Fruit fly (Drosophila melanogaster) whole organism, prepupa: Measurements from ENCODE around the gene CG8516.

Experiments
- Blimp-1 ChIP-seq: fragments of 200-800 bp; sonication (Bioruptor generic); optimal IDR thresholded peaks from 3 replicates; lab custom pipeline; 2017; ENCODE audit warnings: missing biosample characterization, missing genetic modification characterization, mild to moderate bottlenecking, moderate library complexity, missing genetic modification reagents
- CG10631 ChIP-seq: fragments of 200-800 bp; sonication (Bioruptor generic); optimal IDR thresholded peaks from 2 replicates; lab custom pipeline; 2016; ENCODE audit warnings: missing biosample characterization, missing genetic modification characterization
- CG11294 ChIP-seq: fragments of 200-800 bp; sonication (Bioruptor generic); IDR thresholded peaks from 2 replicates; pipeline ENCODE4 v1.3.6; 2022; ENCODE audit warnings: missing biosample characterization, missing genetic modification characterization
- CG11762 ChIP-seq: fragments of 200-800 bp; sonication (Bioruptor generic); optimal IDR thresholded peaks from 3 replicates; lab custom pipeline; 2016; ENCODE audit warnings: missing biosample characterization, missing genetic modification characterization; ENCODE audit not compliant: insufficient read depth
- CG11902 ChIP-seq: fragments of 200-800 bp; sonication (Bioruptor generic); optimal IDR thresholded peaks from 3 replicates; lab custom pipeline; 2016; ENCODE audit warnings: missing biosample characterization, missing genetic modification characterization
- CG15336 ChIP-seq: fragments of 200-800 bp; sonication (Bioruptor generic); IDR thresholded peaks from 2 replicates; pipeline ENCODE4 v1.3.6; 2022; ENCODE audit warnings: missing biosample characterization, missing genetic modification characterization
- CG3032 ChIP-seq: fragments of 200-800 bp; optimal IDR thresholded peaks from 2 replicates; lab custom pipeline; 2019; ENCODE audit warnings: missing biosample characterization, mild to moderate bottlenecking, missing genetic modification characterization, moderate library complexity
- CG31627 ChIP-seq: fragments of 200-800 bp; sonication (Bioruptor generic); optimal IDR thresholded peaks from 3 replicates; lab custom pipeline; 2016; ENCODE audit warnings: missing biosample characterization, missing genetic modification characterization
- CG32006 ChIP-seq: fragments of 200-800 bp; sonication (Bioruptor generic); optimal IDR thresholded peaks from 3 replicates; lab custom pipeline; 2017; ENCODE audit warnings: missing biosample characterization, mild to moderate bottlenecking, missing genetic modification characterization
- CG3919 ChIP-seq: fragments of 200-800 bp; sonication (Bioruptor generic); optimal IDR thresholded peaks from 3 replicates; lab custom pipeline; 2016; ENCODE audit warnings: missing biosample characterization, missing genetic modification characterization
- CG4318 ChIP-seq: fragments of 200-800 bp; sonication (Bioruptor generic); optimal IDR thresholded peaks from 3 replicates; lab custom pipeline; 2017; ENCODE audit warnings: missing biosample characterization, mild to moderate bottlenecking, missing genetic modification characterization
- CG6163 ChIP-seq: fragments of 200-800 bp; sonication (Bioruptor generic); IDR thresholded peaks from 3 replicates; pipeline ENCODE4 v1.3.6; 2022; ENCODE audit warnings: missing biosample characterization, missing genetic modification characterization
- CG6276 ChIP-seq: fragments of 200-800 bp; sonication (Bioruptor generic); optimal IDR thresholded peaks from 2 replicates; lab custom pipeline; 2017; ENCODE audit warnings: missing biosample characterization, mild to moderate bottlenecking, missing genetic modification characterization
- CG6792 ChIP-seq: fragments of 200-800 bp; sonication (Bioruptor generic); optimal IDR thresholded peaks from 3 replicates; lab custom pipeline; 2016; ENCODE audit warnings: missing biosample characterization, missing genetic modification characterization
- CG7368 ChIP-seq: fragments of 200-800 bp; sonication (Bioruptor generic); optimal IDR thresholded peaks from 3 replicates; lab custom pipeline; 2016; ENCODE audit warnings: missing biosample characterization, missing genetic modification characterization
- CG8119 ChIP-seq: fragments of 200-800 bp; sonication (Bioruptor generic); IDR thresholded peaks from 3 replicates; pipeline ENCODE4 v1.3.6; 2022; ENCODE audit warnings: missing biosample characterization, missing genetic modification characterization
- CG8319 ChIP-seq: fragments of 200-800 bp; sonication (Bioruptor generic); optimal IDR thresholded peaks from 3 replicates; lab custom pipeline; 2016; ENCODE audit warnings: missing biosample characterization, missing genetic modification characterization
- CG9139 ChIP-seq: fragments of 200-800 bp; sonication (Bioruptor generic); optimal IDR thresholded peaks from 3 replicates; lab custom pipeline; 2017; ENCODE audit warnings: missing biosample characterization, mild to moderate bottlenecking, missing genetic modification characterization
- Eip78C ChIP-seq: fragments of 200-800 bp; sonication (Bioruptor generic); peaks from one replicate; lab custom pipeline; 2016; ENCODE audit warnings: missing biosample characterization, missing genetic modification characterization
- Eip93F ChIP-seq: fragments of 200-800 bp; sonication (Bioruptor generic); optimal IDR thresholded peaks from 2 replicates; lab custom pipeline; 2016; ENCODE audit warnings: missing biosample characterization, mild to moderate bottlenecking, missing genetic modification characterization
- Ets96B ChIP-seq: fragments of 200-800 bp; optimal IDR thresholded peaks from 2 replicates; lab custom pipeline; 2019; ENCODE audit warnings: missing biosample characterization, mild to moderate bottlenecking, missing genetic modification characterization, moderate library complexity
- Gug ChIP-seq: fragments of 200-800 bp; sonication (Bioruptor generic); IDR thresholded peaks from 2 replicates; pipeline ENCODE4 v1.3.6; 2022; ENCODE audit warnings: missing biosample characterization, missing genetic modification characterization
- Hr38 ChIP-seq: sonication (Bioruptor generic); optimal IDR thresholded peaks from 2 replicates; lab custom pipeline; 2016; ENCODE audit warnings: missing biosample characterization, missing genetic modification characterization
- Hr39 ChIP-seq: fragments of 200-800 bp; sonication (Bioruptor generic); optimal IDR thresholded peaks from 2 replicates; lab custom pipeline; 2016; ENCODE audit warnings: missing biosample characterization, missing genetic modification characterization
- Hr4 ChIP-seq: fragments of 200-800 bp; sonication (Bioruptor generic); optimal IDR thresholded peaks from 3 replicates; lab custom pipeline; 2016; ENCODE audit warnings: missing biosample characterization, missing genetic modification characterization
- OdsH ChIP-seq: fragments of 200-800 bp; sonication (Bioruptor generic); optimal IDR thresholded peaks from 3 replicates; lab custom pipeline; 2016; ENCODE audit warnings: missing biosample characterization, missing genetic modification characterization
- Sox102F ChIP-seq: fragments of 200-800 bp; sonication (Bioruptor generic); optimal IDR thresholded peaks from 2 replicates; lab custom pipeline; 2016; ENCODE audit warnings: missing biosample characterization, mild to moderate bottlenecking, missing genetic modification characterization
- Sox14 ChIP-seq: fragments of 200-800 bp; sonication (Bioruptor generic); optimal IDR thresholded peaks from 3 replicates; lab custom pipeline; 2016; ENCODE audit warnings: missing biosample characterization, missing genetic modification characterization
- Sox15 ChIP-seq: fragments of 200-800 bp; sonication (Bioruptor generic); optimal IDR thresholded peaks from 3 replicates; lab custom pipeline; 2016; ENCODE audit warnings: missing biosample characterization, missing genetic modification characterization
- acj6 ChIP-seq: fragments of 200-800 bp; sonication (Bioruptor generic); optimal IDR thresholded peaks from 3 replicates; lab custom pipeline; 2016; ENCODE audit warnings: missing biosample characterization, missing genetic modification characterization
- cyc ChIP-seq: fragments of 200-800 bp; sonication (Bioruptor generic); optimal IDR thresholded peaks from 3 replicates; lab custom pipeline; 2016; ENCODE audit warnings: missing biosample characterization, missing genetic modification characterization
- dac ChIP-seq: fragments of 200-800 bp; sonication (Bioruptor generic); optimal IDR thresholded peaks from 2 replicates; lab custom pipeline; 2017; ENCODE audit warnings: missing biosample characterization, mild to moderate bottlenecking, missing genetic modification characterization
- eg ChIP-seq: fragments of 200-800 bp; sonication (Bioruptor generic); IDR thresholded peaks from 3 replicates; pipeline ENCODE4 v1.3.6; 2022; ENCODE audit warnings: missing biosample characterization, missing genetic modification characterization
- esn ChIP-seq: fragments of 200-800 bp; sonication (Bioruptor generic); optimal IDR thresholded peaks from 2 replicates; lab custom pipeline; 2016; ENCODE audit warnings: missing biosample characterization, mild to moderate bottlenecking, missing genetic modification characterization, moderate library complexity
- fd85E ChIP-seq: fragments of 200-800 bp; sonication (Bioruptor generic); optimal IDR thresholded peaks from 3 replicates; lab custom pipeline; 2016; ENCODE audit warnings: missing biosample characterization, missing genetic modification characterization
- lz ChIP-seq: fragments of 200-800 bp; sonication (Bioruptor generic); optimal IDR thresholded peaks from 3 replicates; lab custom pipeline; 2016; ENCODE audit warnings: missing biosample characterization, missing genetic modification characterization
- salr ChIP-seq, 2 experiments: fragments of 200-800 bp; sonication (Bioruptor generic); optimal IDR thresholded peaks; 3 replicates each; lab custom pipeline; 2016 to 2018; ENCODE audit warnings: missing biosample characterization in 2 of 2, missing genetic modification characterization in 2 of 2, mild to moderate bottlenecking in 1 of 2
- ss ChIP-seq, 2 experiments: fragments of 200-800 bp; sonication (Bioruptor generic); optimal IDR thresholded peaks; 2 replicates in 1 of 2; 3 replicates in 1 of 2; lab custom pipeline; 2017 to 2018; ENCODE audit warnings: mild to moderate bottlenecking in 2 of 2, missing biosample characterization in 2 of 2, missing genetic modification characterization in 2 of 2, moderate library complexity in 1 of 2
- svp ChIP-seq: fragments of 200-800 bp; sonication (Bioruptor generic); peaks from one replicate; lab custom pipeline; 2016; ENCODE audit warnings: missing biosample characterization, missing genetic modification characterization
- topi ChIP-seq: fragments of 200-800 bp; sonication (Bioruptor generic); optimal IDR thresholded peaks from 3 replicates; lab custom pipeline; 2016; ENCODE audit warnings: missing biosample characterization, missing genetic modification characterization
- vri ChIP-seq: fragments of 200-800 bp; sonication (Bioruptor generic); optimal IDR thresholded peaks from 3 replicates; lab custom pipeline; 2016; ENCODE audit warnings: missing biosample characterization, mild to moderate bottlenecking, missing genetic modification characterization

Gene CG8516

DNA sequence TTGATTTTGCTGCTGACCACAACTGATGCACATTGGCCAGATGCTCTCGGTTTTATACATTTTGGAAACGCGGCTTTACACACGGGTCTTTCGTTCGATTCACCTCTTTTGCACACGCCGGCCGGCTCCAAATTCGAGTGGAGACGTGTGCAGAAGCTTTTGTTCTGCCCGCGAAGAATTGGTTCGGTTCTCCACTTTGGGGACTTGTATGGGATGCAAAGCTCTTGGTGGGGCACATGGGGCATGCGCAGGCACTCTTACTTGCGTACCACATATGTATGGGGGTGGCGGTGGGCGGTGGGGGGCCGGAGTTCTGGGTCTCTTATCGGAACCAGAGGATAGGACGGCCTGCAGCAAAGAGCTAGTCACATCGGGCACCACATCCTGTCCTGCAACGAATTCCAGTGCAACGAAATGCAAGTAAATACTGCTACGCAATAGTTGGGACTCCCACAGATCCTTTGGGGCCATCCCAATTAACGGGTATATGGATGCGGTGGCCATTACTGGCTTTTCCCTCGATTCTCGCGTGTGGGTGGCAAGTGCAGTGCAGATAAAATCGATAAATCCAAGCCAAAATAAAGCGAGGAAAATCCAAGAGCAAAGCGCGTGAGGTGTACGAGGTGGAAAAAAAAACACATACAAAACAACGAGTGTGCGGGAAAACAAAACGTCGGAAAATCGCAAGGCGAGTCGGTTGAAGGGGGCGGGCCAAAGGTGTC, 8.6 kb upstream of the CG8516 start, which contains the start of the genes MtnA and CG8500:
Gene MtnA, minus strand, starts transcription at position 30 of the 722 bp plus-strand sequence.
Gene CG8500, plus strand, starts transcription at position 313 of the 722 bp plus-strand sequence.
- TF ChIP-seq Eip93F (GFP tag; lab: Kevin White, UChicago) (no peak), CG15336 (GFP tag; lab: Robert Waterston, UW) (0 out of 2 replicates have a peak, but pooled peaks have one; percentile 16), ss (GFP tag; optimal IDR thresholded peaks at IDR 0.05; lab: Kevin White, UChicago) (peak in 1 of 2 experiments; percentile 18), topi (GFP tag; lab: Kevin White, UChicago) (no peak), CG11762 (no peak), CG4318 (GFP tag; lab: Kevin White, UChicago) (no peak), svp (GFP tag; lab: Kevin White, UChicago) (peak; percentile 70), dac (GFP tag; lab: Kevin White, UChicago) (no peak)

DNA sequence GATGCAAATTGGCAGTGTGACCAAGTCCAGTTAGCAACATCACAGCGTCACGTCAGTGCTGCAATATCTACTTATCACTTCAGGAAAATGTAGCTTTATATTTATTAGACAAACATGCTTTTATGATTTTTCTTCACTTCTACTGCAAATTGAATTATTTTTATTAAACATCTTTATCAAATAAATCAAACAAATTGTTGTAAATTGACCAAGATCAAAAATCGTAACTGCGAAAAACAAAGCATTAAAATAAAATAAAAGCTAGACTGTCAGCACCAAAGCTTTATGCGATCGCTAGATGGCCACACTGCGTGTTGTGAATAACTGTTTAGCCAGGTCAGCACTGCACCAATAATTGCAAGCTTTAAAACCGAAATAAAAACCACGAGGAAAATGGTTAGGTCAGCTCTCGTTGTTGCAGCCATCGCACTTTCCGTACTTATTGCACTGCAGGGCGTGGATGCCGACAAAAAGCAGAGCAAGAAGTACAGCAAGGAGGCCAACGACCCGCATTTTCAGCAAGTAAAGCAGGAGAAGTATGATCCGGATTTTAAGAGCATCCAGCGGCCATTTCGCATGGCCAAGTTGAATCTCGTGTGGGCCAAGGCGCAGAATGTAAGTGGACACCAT, 1.8 kb upstream of the CG8516 start, which contains the start of the genes CG12945 and CG8507:
Gene CG12945, minus strand, starts transcription at position 45 of the 630 bp plus-strand sequence.
Gene CG8507, plus strand, starts transcription at position 307 of the 630 bp plus-strand sequence.
- TF ChIP-seq Eip93F (GFP tag; lab: Kevin White, UChicago) (no peak), svp (GFP tag; lab: Kevin White, UChicago) (no peak), topi (GFP tag; lab: Kevin White, UChicago) (peak; percentile 53), Sox14 (peak; percentile 76), CG11902 (GFP tag; lab: Kevin White, UChicago) (peak; percentile 9), CG15336 (GFP tag; lab: Robert Waterston, UW) (no peak), Hr4 (GFP tag; lab: Kevin White, UChicago) (no peak), eg (GFP tag; lab: Robert Waterston, UW) (no peak), esn (GFP tag; lab: Kevin White, UChicago) (peak; percentile 71), acj6 (GFP tag; lab: Kevin White, UChicago) (peak; percentile 47), Ets96B (tag; lab: Kevin White, UChicago) (peak; percentile 38), CG6163 (GFP tag; lab: Robert Waterston, UW) (no peak), dac (GFP tag; lab: Kevin White, UChicago) (no peak), Gug (GFP tag; lab: Robert Waterston, UW) (0 out of 2 replicates have a peak, but pooled peaks have one; percentile 9), cyc (GFP tag; lab: Kevin White, UChicago) (peak; percentile 35), CG7368 (no peak), vri (GFP tag; lab: Kevin White, UChicago) (no peak), Eip78C (peak; percentile 83), CG3032 (peak; percentile 58), Sox15 (GFP tag; lab: Kevin White, UChicago) (peak; percentile 13), CG31627 (GFP tag; lab: Kevin White, UChicago) (peak; percentile 58), lz (GFP tag; lab: Kevin White, UChicago) (peak; percentile 65), CG3919 (GFP tag; lab: Kevin White, UChicago) (no peak), Hr39 (GFP tag; lab: Kevin White, UChicago) (peak; percentile 68), CG6792 (no peak)

DNA sequence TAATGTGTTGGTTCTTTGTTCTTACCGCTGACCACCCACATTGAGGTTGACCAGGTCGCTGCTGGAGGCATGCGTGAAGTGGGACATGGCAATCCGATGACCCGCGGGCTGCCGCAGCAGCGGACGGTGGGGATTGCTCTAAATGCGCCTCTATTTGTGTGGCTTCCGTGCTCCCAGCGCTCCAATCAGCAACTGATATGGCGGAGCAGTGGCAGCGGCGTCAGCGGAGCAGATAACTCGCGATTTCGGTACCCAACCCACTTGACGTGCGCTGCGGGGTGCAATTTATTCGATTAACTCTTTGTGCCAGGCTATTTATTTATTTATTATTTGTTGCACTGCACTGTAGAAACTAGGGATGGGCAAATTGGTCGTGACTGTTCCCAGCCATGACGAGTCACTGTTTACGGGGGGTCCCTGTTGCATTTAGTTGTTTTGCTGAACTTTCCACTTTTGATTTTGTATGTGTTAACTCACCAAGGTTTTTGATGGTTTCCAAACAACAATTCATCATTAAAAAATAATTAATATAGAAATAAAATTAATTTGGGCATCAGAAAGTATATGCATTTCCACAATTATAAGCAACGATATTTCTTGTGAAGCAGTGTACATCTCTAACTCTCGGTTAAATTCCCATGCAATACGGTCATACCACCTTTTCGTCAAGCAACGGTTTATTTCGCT, 7.7 kb downstream of the CG8516 start, which contains the start of the genes CG9467 and CG8526:
Gene CG9467, minus strand, starts transcription at position 383 of the 687 bp plus-strand sequence.
Gene CG8526, plus strand, starts transcription at position 637 of the 687 bp plus-strand sequence.
- TF ChIP-seq CG32006 (GFP tag; lab: Kevin White, UChicago) (no peak), fd85E (no peak), CG31627 (GFP tag; lab: Kevin White, UChicago) (peak; percentile 55), OdsH (GFP tag; lab: Kevin White, UChicago) (no peak), Blimp-1 (GFP tag; lab: Kevin White, UChicago) (peak; percentile 29), esn (GFP tag; lab: Kevin White, UChicago) (peak; percentile 69), cyc (GFP tag; lab: Kevin White, UChicago) (peak; percentile 61), CG8319 (GFP tag; lab: Kevin White, UChicago) (no peak), CG3919 (GFP tag; lab: Kevin White, UChicago) (no peak), CG4318 (GFP tag; lab: Kevin White, UChicago) (no peak), CG8119 (no peak), CG11294 (GFP tag; lab: Robert Waterston, UW) (no peak; the same call in 1 of the 2 replicates), Eip93F (GFP tag; lab: Kevin White, UChicago) (peak; percentile 48), CG11902 (GFP tag; lab: Kevin White, UChicago) (peak; percentile 49), Sox14 (peak; percentile 51), salr (GFP tag; optimal IDR thresholded peaks at IDR 0.05; lab: Kevin White, UChicago) (no peak), CG6276 (GFP tag; lab: Kevin White, UChicago) (no peak), dac (GFP tag; lab: Kevin White, UChicago) (peak; percentile 26), CG10631 (GFP tag; lab: Kevin White, UChicago) (no peak), Hr38 (GFP tag; lab: Kevin White, UChicago) (no peak), vri (GFP tag; lab: Kevin White, UChicago) (no peak), Hr4 (GFP tag; lab: Kevin White, UChicago) (no peak), CG9139 (GFP tag; lab: Kevin White, UChicago) (no peak), Sox15 (GFP tag; lab: Kevin White, UChicago) (peak; percentile 58), lz (GFP tag; lab: Kevin White, UChicago) (peak; percentile 67), CG7368 (no peak), Sox102F (GFP tag; lab: Kevin White, UChicago) (no peak)
